Worm (Caenorhabditis elegans): ENCODE results near the gene Y47D3B.3.

Gene Y47D3B.3

ce11 chrIII:11405049-11405448, 7.5 kb downstream of the Y47D3B.3 start, which contains the start of gene Y47D3B.4:
TSS of gene Y47D3B.4 (plus strand) at chrIII:11405349.
- TF ChIP-seq M03D4.4 (tag; optimal IDR thresholded peaks at IDR 0.05) (no peak), unc-39 (tag; optimal IDR thresholded peaks at IDR 0.05) (no peak), unc-120 (tag; optimal IDR thresholded peaks at IDR 0.05; ENCODE audit: poor library complexity, severe bottlenecking) (no peak), ceh-43 (GFP tag; optimal IDR thresholded peaks at IDR 0.05) (no peak), lin-32 (GFP tag; optimal IDR thresholded peaks at IDR 0.05) (no peak), bed-3 (GFP tag; optimal IDR thresholded peaks at IDR 0.05) (no peak), pha-4 (tag; optimal IDR thresholded peaks at IDR 0.05) (no peak), elt-1 (tag; optimal IDR thresholded peaks at IDR 0.05; ENCODE audit: borderline replicate concordance, insufficient read depth) (no peak)

- TF ChIP-seq nhr-237 (tag; optimal IDR thresholded peaks at IDR 0.05) (no peak), mls-2 (tag; optimal IDR thresholded peaks at IDR 0.05) (no peak), sem-2 (GFP tag; optimal IDR thresholded peaks at IDR 0.05) (no peak), ceh-83 (GFP tag; optimal IDR thresholded peaks at IDR 0.05) (no peak), nhr-12 (tag; optimal IDR thresholded peaks at IDR 0.05) (no peak), ces-1 (GFP tag; optimal IDR thresholded peaks at IDR 0.05) (no peak), bed-3 (GFP tag; optimal IDR thresholded peaks at IDR 0.05) (no peak), nhr-76 (tag; optimal IDR thresholded peaks at IDR 0.05) (no peak), blmp-1 (tag; optimal IDR thresholded peaks at IDR 0.05) (no peak), hlh-1 (tag; optimal IDR thresholded peaks at IDR 0.05) (peak; percentile 85), drap-1 (GFP tag; optimal IDR thresholded peaks at IDR 0.05) (no peak), sptf-1 (tag; optimal IDR thresholded peaks at IDR 0.05) (no peak), unc-62 (GFP tag; optimal IDR thresholded peaks at IDR 0.05) (peak; percentile 1), nhr-28 (tag; optimal IDR thresholded peaks at IDR 0.05) (no peak), unc-39 (tag; optimal IDR thresholded peaks at IDR 0.05) (no peak), zip-8 (tag; optimal IDR thresholded peaks at IDR 0.05) (no peak), lin-13 (tag; optimal IDR thresholded peaks at IDR 0.05) (no peak), unc-120 (tag; optimal IDR thresholded peaks at IDR 0.05; ENCODE audit: poor library complexity, severe bottlenecking) (peak; percentile 30), ham-2 (GFP tag; optimal IDR thresholded peaks at IDR 0.05) (no peak)
Observed at ce11 chrIII:11410378-11410777, 12.8 kb downstream of the Y47D3B.3 start, which contains the start of gene twk-31. TSS of gene twk-31 (plus strand) at chrIII:11410678.

ce11 chrIII:11419551-11419950, 22.0 kb downstream of the Y47D3B.3 start:
- TF ChIP-seq flh-1 (GFP tag; optimal IDR thresholded peaks at IDR 0.05) (no peak), mep-1 (tag; optimal IDR thresholded peaks at IDR 0.05) (no peak), ham-2 (GFP tag; optimal IDR thresholded peaks at IDR 0.05) (no peak), mab-5 (tag; optimal IDR thresholded peaks at IDR 0.05) (no peak), cnd-1 (tag; optimal IDR thresholded peaks at IDR 0.05) (no peak), ces-1 (GFP tag; optimal IDR thresholded peaks at IDR 0.05) (no peak), ceh-39 (tag; optimal IDR thresholded peaks at IDR 0.05) (no peak), sem-2 (GFP tag; optimal IDR thresholded peaks at IDR 0.05) (no peak), M03D4.4 (tag; optimal IDR thresholded peaks at IDR 0.05) (no peak), elt-3 (tag; optimal IDR thresholded peaks at IDR 0.05) (no peak), lsy-2 (tag; optimal IDR thresholded peaks at IDR 0.05) (no peak), pha-4 (tag; optimal IDR thresholded peaks at IDR 0.05) (no peak), lin-32 (GFP tag; optimal IDR thresholded peaks at IDR 0.05) (no peak), nhr-2 (tag; optimal IDR thresholded peaks at IDR 0.05) (no peak), unc-62 (GFP tag; optimal IDR thresholded peaks at IDR 0.05) (no peak), hlh-1 (tag; optimal IDR thresholded peaks at IDR 0.05) (no peak)

- TF ChIP-seq nhr-237 (tag; optimal IDR thresholded peaks at IDR 0.05): no peak
- no peak for TF ChIP-seq unc-62 (GFP tag; optimal IDR thresholded peaks at IDR 0.05)
- TF ChIP-seq sem-2 (GFP tag; optimal IDR thresholded peaks at IDR 0.05): no peak
- TF ChIP-seq pha-4 (tag; optimal IDR thresholded peaks at IDR 0.05): no peak
- no peak for TF ChIP-seq ceh-43 (GFP tag; optimal IDR thresholded peaks at IDR 0.05)
- TF ChIP-seq ceh-83 (GFP tag; optimal IDR thresholded peaks at IDR 0.05): no peak
- TF ChIP-seq flh-1 (GFP tag; optimal IDR thresholded peaks at IDR 0.05): no peak
- TF ChIP-seq M03D4.4 (tag; optimal IDR thresholded peaks at IDR 0.05): no peak
- no peak for TF ChIP-seq elt-1 (tag; optimal IDR thresholded peaks at IDR 0.05; ENCODE audit: borderline replicate concordance, insufficient read depth)
- no peak for TF ChIP-seq drap-1 (GFP tag; optimal IDR thresholded peaks at IDR 0.05)
- TF ChIP-seq bed-3 (GFP tag; optimal IDR thresholded peaks at IDR 0.05): no peak
- TF ChIP-seq ces-1 (GFP tag; optimal IDR thresholded peaks at IDR 0.05): no peak
- no peak for TF ChIP-seq lin-32 (GFP tag; optimal IDR thresholded peaks at IDR 0.05)
Observed at ce11 chrIII:11424815-11425214, 27.2 kb downstream of the Y47D3B.3 start.
